Worm (Caenorhabditis elegans): ENCODE measurements around the gene srd-67.

DNA sequence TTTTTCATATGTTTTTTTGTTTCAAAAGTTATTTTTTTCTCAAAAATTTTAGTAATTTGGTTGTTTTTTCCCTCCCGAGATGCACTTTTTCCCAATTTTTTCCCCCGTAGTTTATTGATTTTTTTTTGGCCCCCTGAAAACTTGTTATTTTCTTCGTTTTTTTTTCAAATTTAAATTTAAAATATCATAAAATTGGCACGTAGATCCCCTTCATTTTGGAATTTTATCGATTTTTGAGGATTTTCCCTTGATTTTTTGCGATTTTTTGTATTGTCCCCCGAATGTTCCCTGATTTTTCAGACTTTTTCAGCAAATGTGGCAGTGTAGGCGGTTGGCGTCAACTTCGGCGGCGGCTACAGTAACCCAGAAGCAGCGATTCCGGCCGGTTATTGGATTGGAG, 47.9 kb downstream of the srd-67 start, which contains the start of gene C39B5.6:
- TF ChIP-seq flh-1 (GFP tag; optimal IDR thresholded peaks at IDR 0.05) (no peak), blmp-1 (tag; optimal IDR thresholded peaks at IDR 0.05) (no peak)

Measured in whole organism, mixed stage, embryonic.